Fruit fly (Drosophila melanogaster) Kc167 (cell line): ENCODE data around the gene Ir67c.

ENCODE experiments used
- Myc ChIP-seq: fragments of >200 bp; optimal IDR thresholded peaks from 2 replicates; lab custom pipeline; 2017; ENCODE audit warnings: missing external identifiers
- Sin3A ChIP-seq: fragments of >200 bp; optimal IDR thresholded peaks from 2 replicates; lab custom pipeline; 2018; ENCODE audit warnings: missing external identifiers
- h ChIP-seq: fragments of >200 bp; optimal IDR thresholded peaks from 3 replicates; lab custom pipeline; 2018; ENCODE audit warnings: missing external identifiers
- insv ChIP-seq: fragments of >200 bp; optimal IDR thresholded peaks from 3 replicates; lab custom pipeline; 2018; ENCODE audit warnings: missing external identifiers
- psq ChIP-seq: fragments of >200 bp; optimal IDR thresholded peaks from 2 replicates; lab custom pipeline; 2017; ENCODE audit warnings: missing external identifiers
- ttk ChIP-seq: sonication (Bioruptor generic); optimal IDR thresholded peaks from 2 replicates; lab custom pipeline; 2017; ENCODE audit warnings: missing external identifiers

- TF ChIP-seq Myc (lab: Kevin White, UChicago) (no peak), psq (lab: Kevin White, UChicago) (no peak), ttk (lab: Kevin White, UChicago) (no peak), h (lab: Kevin White, UChicago) (no peak), insv (lab: Kevin White, UChicago) (no peak), Sin3A (lab: Kevin White, UChicago) (no peak)
Observed at dm6 chr3L:10412518-10412917, 21.4 kb downstream of the Ir67c start, which contains the start of gene CG12362.
